Worm (Caenorhabditis elegans) whole organism, young adult: ENCODE results near the gene F56D2.8.

Experiments used
- Y79H2A.3 ChIP-seq: fragments of 200-800 bp; sonication (Bioruptor generic); conservative IDR thresholded peaks from 2 replicates; pipeline ENCODE4 v1.3.6; 2022; ENCODE audit warnings: missing genetic modification reagents, missing genetic modification characterization, missing compliant biosample characterization
- cebp-2 ChIP-seq: fragments of 200-800 bp; sonication (Bioruptor generic); IDR thresholded peaks from 2 replicates; pipeline ENCODE4 v1.3.6; 2022; ENCODE audit warnings: missing genetic modification characterization, missing compliant biosample characterization

The F56D2.8 gene

ce11 chrIII:5541777-5542176, 40.9 kb downstream of the F56D2.8 start (continued):
- TF ChIP-seq cebp-2 (GFP tag; lab: Robert Waterston, UW) = no peak
- no peak for TF ChIP-seq Y79H2A.3 (GFP tag; lab: Robert Waterston, UW)
